Fruit fly (Drosophila melanogaster) whole organism, embryonic: Measurements from ENCODE around the gene rgn.
A peak's percentile ranks its signal among the peaks of the same experiment; 100 is the strongest.

Experiments
- Antp ChIP-seq: fragments of 200-800 bp; sonication (Bioruptor generic); optimal IDR thresholded peaks from 3 replicates; lab custom pipeline; 2016; ENCODE audit warnings: missing biosample characterization, missing genetic modification characterization
- Bgb ChIP-seq: fragments of 200-800 bp; sonication (Bioruptor generic); IDR thresholded peaks from 2 replicates; pipeline ENCODE4 v1.3.6; 2022; ENCODE audit warnings: missing biosample characterization, missing genetic modification characterization; ENCODE audit not compliant: partially characterized antibody
- CG1024 ChIP-seq: fragments of 200-800 bp; sonication (Bioruptor generic); IDR thresholded peaks from 2 replicates; pipeline ENCODE4 v1.3.6; 2022; ENCODE audit warnings: missing biosample characterization, missing genetic modification characterization
- CG10366 ChIP-seq: fragments of 200-800 bp; sonication (Bioruptor generic); IDR thresholded peaks from 2 replicates; pipeline ENCODE4 v1.3.6; 2022; ENCODE audit warnings: missing biosample characterization, missing genetic modification characterization
- CG10543 ChIP-seq: fragments of 200-800 bp; sonication (Bioruptor generic); optimal IDR thresholded peaks from 3 replicates; lab custom pipeline; 2017; ENCODE audit warnings: missing biosample characterization, mild to moderate bottlenecking, missing genetic modification characterization, moderate library complexity
- CG11093 ChIP-seq: fragments of 200-800 bp; sonication (Bioruptor generic); IDR thresholded peaks from 3 replicates; pipeline ENCODE4 v1.3.6; 2022; ENCODE audit warnings: missing biosample characterization, missing genetic modification characterization
- CG12219 ChIP-seq: fragments of 200-800 bp; sonication (Bioruptor generic); optimal IDR thresholded peaks from 3 replicates; lab custom pipeline; 2018; ENCODE audit warnings: missing biosample characterization, mild to moderate bottlenecking, missing genetic modification characterization
- CG12942 ChIP-seq: fragments of 200-800 bp; sonication (Bioruptor generic); optimal IDR thresholded peaks from 3 replicates; lab custom pipeline; 2016; ENCODE audit warnings: missing biosample characterization, missing genetic modification characterization
- CG14014 ChIP-seq: fragments of 200-800 bp; sonication (Bioruptor generic); IDR thresholded peaks from 2 replicates; pipeline ENCODE4 v1.3.6; 2022; ENCODE audit warnings: missing biosample characterization, missing genetic modification characterization
- CG15514 ChIP-seq: fragments of 200-800 bp; sonication (Bioruptor generic); optimal IDR thresholded peaks from 3 replicates; lab custom pipeline; 2017; ENCODE audit warnings: missing biosample characterization, missing genetic modification characterization, mild to moderate bottlenecking, moderate library complexity, missing genetic modification reagents
- CG16813 ChIP-seq: fragments of 200-800 bp; sonication (Bioruptor generic); IDR thresholded peaks from 3 replicates; pipeline ENCODE4 v1.3.6; 2022; ENCODE audit warnings: missing biosample characterization, missing genetic modification characterization; ENCODE audit not compliant: partially characterized antibody
- CG17186 ChIP-seq: fragments of 200-800 bp; sonication (Bioruptor generic); optimal IDR thresholded peaks from 3 replicates; lab custom pipeline; 2017; ENCODE audit warnings: missing biosample characterization, missing genetic modification reagents, missing genetic modification characterization
- CG17829 ChIP-seq: fragments of 200-800 bp; optimal IDR thresholded peaks from 2 replicates; lab custom pipeline; 2019; ENCODE audit warnings: missing biosample characterization, mild to moderate bottlenecking, missing genetic modification characterization, moderate library complexity
- CG18599 ChIP-seq: fragments of 200-800 bp; sonication (Bioruptor generic); optimal IDR thresholded peaks from 3 replicates; lab custom pipeline; 2017; ENCODE audit warnings: missing biosample characterization, missing genetic modification characterization, mild to moderate bottlenecking, moderate library complexity, missing genetic modification reagents
- CG2202 ChIP-seq: fragments of 200-800 bp; sonication (Bioruptor generic); optimal IDR thresholded peaks from 2 replicates; lab custom pipeline; 2018; ENCODE audit warnings: missing biosample characterization, mild to moderate bottlenecking, missing genetic modification characterization
- CG3163 ChIP-seq: fragments of 200-800 bp; sonication (Bioruptor generic); optimal IDR thresholded peaks from 3 replicates; lab custom pipeline; 2016; ENCODE audit warnings: missing biosample characterization, missing genetic modification characterization
- CG4328 ChIP-seq: fragments of 200-800 bp; sonication (Bioruptor generic); optimal IDR thresholded peaks from 3 replicates; lab custom pipeline; 2017; ENCODE audit warnings: missing biosample characterization, missing genetic modification reagents, missing genetic modification characterization
- CG43689 ChIP-seq: fragments of 200-800 bp; sonication (Bioruptor generic); IDR thresholded peaks from 2 replicates; pipeline ENCODE4 v1.3.6; 2022; ENCODE audit warnings: missing biosample characterization, missing genetic modification characterization
- CG6791 ChIP-seq: fragments of 200-800 bp; sonication (Bioruptor generic); IDR thresholded peaks from 3 replicates; pipeline ENCODE4 v1.3.6; 2022; ENCODE audit warnings: missing biosample characterization, missing genetic modification characterization; ENCODE audit not compliant: partially characterized antibody
- CG9609 ChIP-seq: fragments of 200-800 bp; sonication (Bioruptor generic); optimal IDR thresholded peaks from 3 replicates; lab custom pipeline; 2016; ENCODE audit warnings: missing biosample characterization, missing genetic modification characterization
- CrebB ChIP-seq: fragments of 200-800 bp; sonication (Bioruptor generic); optimal IDR thresholded peaks from 3 replicates; lab custom pipeline; 2018; ENCODE audit warnings: missing biosample characterization, mild to moderate bottlenecking, missing genetic modification characterization
- Dbx ChIP-seq: fragments of 200-800 bp; sonication (Bioruptor generic); IDR thresholded peaks from 3 replicates; pipeline ENCODE4 v1.3.6; 2022; ENCODE audit warnings: missing biosample characterization, missing genetic modification characterization
- ERR ChIP-seq: fragments of 200-800 bp; sonication (Bioruptor generic); optimal IDR thresholded peaks from 2 replicates; lab custom pipeline; 2016; ENCODE audit warnings: missing biosample characterization, missing genetic modification characterization
- MESR4 ChIP-seq: fragments of 200-800 bp; sonication (Bioruptor generic); optimal IDR thresholded peaks from 2 replicates; lab custom pipeline; 2018; ENCODE audit warnings: missing biosample characterization, mild to moderate bottlenecking, missing genetic modification characterization, moderate library complexity
- Nf-YC ChIP-seq: fragments of 200-800 bp; optimal IDR thresholded peaks from 3 replicates; lab custom pipeline; 2019; ENCODE audit warnings: missing biosample characterization, mild to moderate bottlenecking, missing genetic modification characterization, moderate library complexity
- NfI ChIP-seq: fragments of 200-800 bp; sonication (Bioruptor generic); optimal IDR thresholded peaks from 3 replicates; lab custom pipeline; 2018; ENCODE audit warnings: missing biosample characterization, mild to moderate bottlenecking, missing genetic modification characterization, moderate library complexity
- PHDP ChIP-seq: fragments of 200-800 bp; sonication (Bioruptor generic); optimal IDR thresholded peaks from 3 replicates; lab custom pipeline; 2018; ENCODE audit warnings: missing biosample characterization, mild to moderate bottlenecking, missing genetic modification characterization, moderate library complexity
- Ravus ChIP-seq: fragments of 200-800 bp; sonication (Bioruptor generic); IDR thresholded peaks from 2 replicates; pipeline ENCODE4 v1.3.6; 2022; ENCODE audit warnings: missing biosample characterization, missing genetic modification characterization
- Scr ChIP-seq: fragments of 200-800 bp; sonication (Bioruptor generic); IDR thresholded peaks from 2 replicates; pipeline ENCODE4 v1.3.6; 2022; ENCODE audit warnings: missing biosample characterization, missing genetic modification characterization; ENCODE audit not compliant: partially characterized antibody
- Sin3A ChIP-seq: fragments of >200 bp; optimal IDR thresholded peaks from 2 replicates; lab custom pipeline; 2018
- Xrp1 ChIP-seq: fragments of 200-800 bp; sonication (Bioruptor generic); IDR thresholded peaks from 2 replicates; pipeline ENCODE4 v1.3.6; 2022; ENCODE audit warnings: missing biosample characterization, missing genetic modification characterization
- ato ChIP-seq: fragments of 200-800 bp; sonication (Bioruptor generic); IDR thresholded peaks from 2 replicates; pipeline ENCODE4 v1.3.6; 2022; ENCODE audit warnings: missing biosample characterization, missing genetic modification characterization; ENCODE audit not compliant: partially characterized antibody
- bab2 ChIP-seq: fragments of 200-800 bp; sonication (Bioruptor generic); optimal IDR thresholded peaks from 2 replicates; lab custom pipeline; 2016; ENCODE audit warnings: missing biosample characterization, missing genetic modification characterization
- cato ChIP-seq: fragments of 200-800 bp; sonication (Bioruptor generic); optimal IDR thresholded peaks from 2 replicates; lab custom pipeline; 2016; ENCODE audit warnings: missing biosample characterization, missing genetic modification characterization, borderline replicate concordance
- caup ChIP-seq: fragments of 200-800 bp; sonication (Bioruptor generic); optimal IDR thresholded peaks from 3 replicates; lab custom pipeline; 2017; ENCODE audit warnings: missing biosample characterization, mild to moderate bottlenecking, missing genetic modification characterization, moderate library complexity; ENCODE audit not compliant: severe bottlenecking
- dysf ChIP-seq: fragments of 200-800 bp; sonication (Bioruptor generic); IDR thresholded peaks from 3 replicates; pipeline ENCODE4 v1.3.6; 2022; ENCODE audit warnings: missing biosample characterization, missing genetic modification characterization
- fd96Cb ChIP-seq: fragments of 200-800 bp; sonication (Bioruptor generic); optimal IDR thresholded peaks from 2 replicates; lab custom pipeline; 2018; ENCODE audit warnings: missing biosample characterization, mild to moderate bottlenecking, missing genetic modification characterization, moderate library complexity
- gfzf ChIP-seq: fragments of 200-800 bp; sonication (Bioruptor generic); optimal IDR thresholded peaks from 2 replicates; lab custom pipeline; 2016; ENCODE audit warnings: missing biosample characterization, mild to moderate bottlenecking, missing genetic modification characterization, moderate library complexity
- knrl ChIP-seq: fragments of 200-800 bp; sonication (Bioruptor generic); IDR thresholded peaks from 3 replicates; pipeline ENCODE4 v1.3.6; 2022; ENCODE audit warnings: missing biosample characterization, missing genetic modification characterization; ENCODE audit not compliant: partially characterized antibody
- lab ChIP-seq: fragments of 200-800 bp; sonication (Bioruptor generic); optimal IDR thresholded peaks from 3 replicates; lab custom pipeline; 2017; ENCODE audit warnings: missing biosample characterization, missing genetic modification characterization, mild to moderate bottlenecking, moderate library complexity, missing genetic modification reagents
- lov ChIP-seq, 2 experiments: fragments of 200-800 bp in 1 of 2; fragments of >200 bp in 1 of 2; sonication (Bioruptor generic) in 1 of 2; IDR thresholded peaks in 1 of 2; optimal IDR thresholded peaks in 1 of 2; 2 replicates in 1 of 2; 3 replicates in 1 of 2; pipeline versions ENCODE4 v1.3.6 to Lab custom; 2017 to 2022; ENCODE audit warnings: missing biosample characterization in 1 of 2, missing genetic modification characterization in 1 of 2
- pfk ChIP-seq: fragments of 200-800 bp; sonication (Bioruptor generic); optimal IDR thresholded peaks from 2 replicates; lab custom pipeline; 2018; ENCODE audit warnings: missing biosample characterization, mild to moderate bottlenecking, missing genetic modification characterization, moderate library complexity
- phol ChIP-seq: fragments of 200-800 bp; sonication (Bioruptor generic); optimal IDR thresholded peaks from 3 replicates; lab custom pipeline; 2018; ENCODE audit warnings: missing biosample characterization, mild to moderate bottlenecking, missing genetic modification characterization, moderate library complexity
- sisA ChIP-seq: fragments of 200-800 bp; sonication (Bioruptor generic); IDR thresholded peaks from 2 replicates; pipeline ENCODE4 v1.3.6; 2022; ENCODE audit warnings: missing biosample characterization, missing genetic modification characterization
- sna ChIP-seq: fragments of 200-800 bp; sonication (Bioruptor generic); IDR thresholded peaks from 2 replicates; pipeline ENCODE4 v1.3.6; 2022; ENCODE audit warnings: missing biosample characterization, missing genetic modification characterization; ENCODE audit not compliant: partially characterized antibody
- sqz ChIP-seq: fragments of 200-800 bp; sonication (Bioruptor generic); optimal IDR thresholded peaks from 3 replicates; lab custom pipeline; 2018; ENCODE audit warnings: missing biosample characterization, mild to moderate bottlenecking, missing genetic modification characterization
- ssp ChIP-seq: fragments of 200-800 bp; sonication (Bioruptor generic); IDR thresholded peaks from 2 replicates; pipeline ENCODE4 v1.3.6; 2022; ENCODE audit warnings: missing biosample characterization, missing genetic modification characterization
- sug ChIP-seq: fragments of 200-800 bp; optimal IDR thresholded peaks from 2 replicates; lab custom pipeline; 2019; ENCODE audit warnings: missing biosample characterization, mild to moderate bottlenecking, missing genetic modification characterization, moderate library complexity
- tio ChIP-seq: fragments of 200-800 bp; sonication (Bioruptor generic); optimal IDR thresholded peaks from 2 replicates; lab custom pipeline; 2017; ENCODE audit warnings: missing biosample characterization, missing genetic modification characterization, inconsistent platforms
- zf30C ChIP-seq: fragments of 200-800 bp; sonication (Bioruptor generic); optimal IDR thresholded peaks from 3 replicates; lab custom pipeline; 2018; ENCODE audit warnings: missing biosample characterization, mild to moderate bottlenecking, missing genetic modification characterization

rgn gene

dm6 chr3L:21412140-21412539 lies 29.8 kb downstream of the rgn start (continued):
- no peak for TF ChIP-seq phol (tag; lab: Kevin White, UChicago)
- no peak for TF ChIP-seq CG17829 (tag; lab: Kevin White, UChicago)
- TF ChIP-seq sqz (GFP tag; lab: Kevin White, UChicago) = no peak
- peak; percentile 4 for TF ChIP-seq PHDP (tag; lab: Kevin White, UChicago)
- TF ChIP-seq ato (GFP tag; lab: Robert Waterston, UW) = no peak
- peak; percentile 46 for TF ChIP-seq CG15514 (GFP tag; lab: Kevin White, UChicago)
- TF ChIP-seq sug (tag; lab: Kevin White, UChicago) = peak; percentile 6
- no peak for TF ChIP-seq MESR4 (GFP tag; lab: Kevin White, UChicago)
- no peak for TF ChIP-seq CG3163 (GFP tag; lab: Kevin White, UChicago)
- no peak for TF ChIP-seq ERR (GFP tag; lab: Kevin White, UChicago)
- TF ChIP-seq CG10366 = no peak
- TF ChIP-seq tio (GFP tag; lab: Kevin White, UChicago) = no peak
- TF ChIP-seq CG17186 (GFP tag; lab: Kevin White, UChicago) = no peak
- TF ChIP-seq pfk (GFP tag; lab: Kevin White, UChicago) = no peak
- no peak for TF ChIP-seq Ravus (GFP tag; lab: Robert Waterston, UW)
- TF ChIP-seq CG4328 = peak; percentile 7
- TF ChIP-seq Bgb (GFP tag; lab: Robert Waterston, UW) = no peak
- no peak for TF ChIP-seq CrebB
- no peak for TF ChIP-seq CG2202
- no peak for TF ChIP-seq gfzf (GFP tag; lab: Kevin White, UChicago)
- TF ChIP-seq CG12219 = peak; percentile 6
- no peak for TF ChIP-seq CG11093 (GFP tag; lab: Robert Waterston, UW)
- TF ChIP-seq CG16813 (GFP tag; lab: Robert Waterston, UW) = no peak
- no peak for TF ChIP-seq CG9609 (GFP tag; lab: Kevin White, UChicago)
- TF ChIP-seq Scr (GFP tag; lab: Robert Waterston, UW) = no peak
- no peak for TF ChIP-seq ssp (GFP tag; lab: Robert Waterston, UW)
- no peak for TF ChIP-seq CG12942 (GFP tag; lab: Kevin White, UChicago)
- TF ChIP-seq cato (GFP tag; lab: Kevin White, UChicago) = no peak
- peak; percentile 17 for TF ChIP-seq caup (GFP tag; lab: Kevin White, UChicago)
- no peak for TF ChIP-seq Dbx (GFP tag; lab: Robert Waterston, UW)
- peak; percentile 58 for TF ChIP-seq CG18599 (GFP tag; lab: Kevin White, UChicago)
- TF ChIP-seq fd96Cb (tag; lab: Kevin White, UChicago) = no peak
- TF ChIP-seq lov (optimal IDR thresholded peaks at IDR 0.05; lab: Kevin White, UChicago) = no peak
- TF ChIP-seq lov (GFP tag; IDR thresholded peaks at IDR 0.05; lab: Robert Waterston, UW) = no peak
- TF ChIP-seq CG43689 = no peak
- no peak for TF ChIP-seq Antp (GFP tag; lab: Kevin White, UChicago)
- TF ChIP-seq sisA (GFP tag; lab: Robert Waterston, UW) = no peak
- no peak for TF ChIP-seq zf30C (GFP tag; lab: Kevin White, UChicago)
- TF ChIP-seq CG10543 = peak; percentile 20
- TF ChIP-seq bab2 (GFP tag; lab: Kevin White, UChicago) = no peak
- TF ChIP-seq CG1024 = 0 out of 2 replicates have a peak, but pooled peaks have one; percentile 16
- no peak for TF ChIP-seq Nf-YC (tag; lab: Kevin White, UChicago)
- TF ChIP-seq NfI = peak; percentile 34
- TF ChIP-seq CG14014 (GFP tag; lab: Robert Waterston, UW) = peak; percentile 22; the same call in 1 of the 2 replicates
- peak; percentile 70 for TF ChIP-seq lab (GFP tag; lab: Kevin White, UChicago)
- TF ChIP-seq dysf (GFP tag; lab: Robert Waterston, UW) = no peak
- TF ChIP-seq CG6791 (GFP tag; lab: Robert Waterston, UW) = no peak
- TF ChIP-seq knrl (GFP tag; lab: Robert Waterston, UW) = no peak
- no peak for TF ChIP-seq sna (GFP tag; lab: Robert Waterston, UW)
- no peak for TF ChIP-seq Xrp1 (GFP tag; lab: Robert Waterston, UW)
- no peak for TF ChIP-seq Sin3A
